Worm (Caenorhabditis elegans) whole organism, midembryonic: ENCODE results near the gene srg-11.

Experiments
- T22C8.4 ChIP-seq: fragments of 200-800 bp; sonication (Bioruptor generic); IDR thresholded peaks from 2 replicates; pipeline ENCODE4 v1.3.6; 2022; ENCODE audit warnings: missing genetic modification characterization, missing compliant biosample characterization
- cog-1 ChIP-seq: sonication (generic microtip); optimal IDR thresholded peaks from 2 replicates; lab custom pipeline; 2016; ENCODE audit warnings: missing genetic modification characterization, missing compliant biosample characterization
- flt-1 ChIP-seq: fragments of 200-800 bp; sonication (Bioruptor generic); IDR thresholded peaks from 2 replicates; pipeline ENCODE4 v1.3.6; 2022; ENCODE audit warnings: missing genetic modification characterization, missing compliant biosample characterization
- klf-2 ChIP-seq: fragments of 200-800 bp; sonication (Bioruptor generic); conservative IDR thresholded peaks from 2 replicates; pipeline ENCODE4 v1.3.6; 2022; ENCODE audit warnings: missing genetic modification reagents, missing genetic modification characterization, missing compliant biosample characterization
- med-1 ChIP-seq: sonication (generic microtip); optimal IDR thresholded peaks from 2 replicates; lab custom pipeline; 2017; ENCODE audit warnings: missing genetic modification characterization, mild to moderate bottlenecking, missing compliant biosample characterization, antibody characterized with exemption, missing genetic modification reagents; ENCODE audit not compliant: insufficient read depth
- ref-1 ChIP-seq: fragments of 200-800 bp; sonication (Bioruptor generic); conservative IDR thresholded peaks from 2 replicates; pipeline ENCODE4 v1.3.6; 2022; ENCODE audit warnings: missing genetic modification reagents, missing genetic modification characterization, missing compliant biosample characterization
- tab-1 ChIP-seq: fragments of 200-800 bp; sonication (Bioruptor generic); IDR thresholded peaks from 2 replicates; pipeline ENCODE4 v1.3.6; 2022; ENCODE audit warnings: missing genetic modification characterization, missing compliant biosample characterization
- ztf-23 ChIP-seq: fragments of 200-800 bp; sonication (Bioruptor generic); IDR thresholded peaks from 2 replicates; pipeline ENCODE4 v1.3.6; 2022; ENCODE audit warnings: missing genetic modification reagents, missing genetic modification characterization, missing compliant biosample characterization
- ztf-29 ChIP-seq: fragments of 200-800 bp; sonication (Bioruptor generic); IDR thresholded peaks from 2 replicates; pipeline ENCODE4 v1.3.6; 2022; ENCODE audit warnings: missing genetic modification reagents, missing genetic modification characterization, missing compliant biosample characterization

Gene srg-11

DNA sequence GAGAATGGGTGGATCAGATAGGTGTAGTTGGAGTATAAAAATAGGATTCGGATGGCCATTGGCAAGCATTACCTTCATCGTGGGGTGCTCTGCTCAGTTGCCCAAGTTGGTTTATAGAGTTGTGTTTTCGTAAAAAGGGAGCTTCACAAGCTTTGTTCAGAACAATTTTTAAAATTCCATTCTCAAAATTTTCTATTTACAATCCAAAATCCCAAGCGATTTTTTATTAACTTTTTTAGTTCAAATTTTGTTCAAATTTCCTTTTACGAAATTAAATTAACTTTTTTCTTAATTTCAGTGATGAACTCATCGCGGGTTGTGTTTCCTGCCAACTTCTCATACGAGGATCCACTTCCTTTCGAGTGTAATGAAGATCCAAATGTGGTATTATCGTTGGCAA, 2.3 kb upstream of the srg-11 start, which contains the start of gene srg-10:
Gene srg-10 (plus strand): TSS at position 301 of the 400 bp plus-strand sequence.
- TF ChIP-seq tab-1 (GFP tag; lab: Robert Waterston, UW) (no peak), flt-1 (GFP tag; lab: Robert Waterston, UW) (no peak), cog-1 (tag; lab: Kevin White, UChicago) (no peak), ztf-23 (GFP tag; lab: Robert Waterston, UW) (no peak), klf-2 (GFP tag; lab: Robert Waterston, UW) (no peak), ztf-29 (GFP tag; lab: Robert Waterston, UW) (no peak), med-1 (no peak), T22C8.4 (GFP tag; lab: Robert Waterston, UW) (no peak), ref-1 (no peak)

DNA sequence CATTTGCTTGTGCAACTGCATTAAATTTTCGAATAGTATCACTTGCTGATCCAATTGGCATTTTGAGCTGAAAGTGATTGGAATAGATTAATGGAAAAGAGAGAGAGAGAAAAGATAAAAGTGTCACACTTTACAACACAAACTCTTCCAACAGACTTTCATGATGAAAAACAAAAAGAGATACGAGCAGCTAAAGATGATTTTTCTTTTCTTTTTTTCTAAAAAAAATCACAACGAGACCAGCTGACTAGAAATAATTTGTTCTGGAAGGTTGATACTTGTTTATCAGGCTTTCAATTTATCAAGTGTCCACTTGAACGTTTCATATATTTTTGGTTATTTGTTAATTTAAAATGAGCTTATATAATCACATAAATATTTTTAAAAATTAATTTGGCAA, 7.3 kb downstream of the srg-11 start:
- TF ChIP-seq ref-1: no peak
- TF ChIP-seq klf-2 (GFP tag; lab: Robert Waterston, UW): no peak
- TF ChIP-seq T22C8.4 (GFP tag; lab: Robert Waterston, UW): no peak
- TF ChIP-seq tab-1 (GFP tag; lab: Robert Waterston, UW): no peak
- TF ChIP-seq cog-1 (tag; lab: Kevin White, UChicago): no peak
- no peak for TF ChIP-seq ztf-23 (GFP tag; lab: Robert Waterston, UW)
- no peak for TF ChIP-seq ztf-29 (GFP tag; lab: Robert Waterston, UW)
- TF ChIP-seq med-1: no peak
- TF ChIP-seq flt-1 (GFP tag; lab: Robert Waterston, UW): no peak

DNA sequence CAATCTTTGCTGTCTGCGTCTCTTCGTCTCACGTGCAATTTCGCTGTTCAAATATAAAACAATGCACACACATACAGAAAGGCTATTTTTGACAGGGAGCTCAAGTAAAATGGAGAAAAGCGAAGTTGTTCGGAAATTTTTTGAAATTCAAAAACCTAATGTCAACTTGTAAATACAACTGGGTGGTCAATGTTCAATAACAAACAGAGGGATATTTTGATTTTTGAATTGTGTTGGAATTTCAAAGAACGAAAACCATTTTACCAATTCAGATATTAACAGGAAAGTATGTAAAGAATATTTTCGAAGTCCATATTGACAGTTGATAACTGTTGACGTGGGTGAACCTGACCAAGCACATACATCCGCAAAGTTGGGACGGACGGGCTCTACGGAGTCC, 8.5 kb downstream of the srg-11 start, which contains the start of gene tag-243:
Gene tag-243 (minus strand): TSS at position 101 of the 400 bp plus-strand sequence.
- TF ChIP-seq ztf-23 (GFP tag; lab: Robert Waterston, UW): no peak
- no peak for TF ChIP-seq ztf-29 (GFP tag; lab: Robert Waterston, UW)
- TF ChIP-seq T22C8.4 (GFP tag; lab: Robert Waterston, UW): no peak
- 0 out of 2 replicates have a peak, but pooled peaks have one; percentile 24 for TF ChIP-seq klf-2 (GFP tag; lab: Robert Waterston, UW)
- no peak for TF ChIP-seq med-1

DNA sequence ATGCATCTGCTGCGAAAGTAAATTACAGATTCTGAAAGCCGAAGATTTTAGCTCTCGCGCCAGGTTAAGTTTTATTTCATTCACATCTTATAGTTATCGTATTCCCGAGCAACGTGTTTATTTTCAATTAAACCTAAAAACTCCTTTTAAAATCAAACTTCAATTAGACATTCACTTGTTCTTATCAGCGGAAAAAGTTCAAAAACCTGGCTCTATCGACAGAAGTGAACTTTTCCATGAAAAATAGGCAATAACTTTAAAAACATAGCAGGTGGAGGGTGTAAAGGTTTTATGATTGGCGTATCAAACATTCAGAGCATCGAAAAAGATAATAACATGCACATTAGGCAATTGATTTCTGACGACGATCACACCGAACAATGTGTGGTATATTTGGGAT, 9.2 kb downstream of the srg-11 start, which contains the start of gene ppat-1:
Gene ppat-1 (plus strand): TSS at position 316 of the 400 bp plus-strand sequence.
- TF ChIP-seq ztf-23 (GFP tag; lab: Robert Waterston, UW): no peak
- no peak for TF ChIP-seq tab-1 (GFP tag; lab: Robert Waterston, UW)
- TF ChIP-seq ref-1: no peak

DNA sequence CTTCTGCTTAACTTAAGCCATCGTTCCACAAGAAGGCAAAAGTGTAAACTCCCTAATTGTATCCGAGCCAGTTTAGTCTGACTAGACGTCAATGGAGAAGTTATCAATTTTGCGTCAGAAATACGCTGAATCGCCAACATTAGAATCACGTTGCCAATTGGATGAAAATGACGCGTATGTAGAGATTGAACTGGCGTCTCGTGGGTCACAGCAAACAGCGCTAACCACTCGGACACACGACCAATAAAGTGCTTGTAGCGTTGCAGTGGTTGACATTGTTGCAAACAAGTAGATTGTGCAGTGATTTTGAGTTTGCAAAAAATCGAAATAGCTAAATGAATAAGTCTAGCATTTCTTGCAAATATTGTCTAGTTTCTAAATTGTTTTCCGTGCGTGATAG, 9.8 kb downstream of the srg-11 start:
- peak; percentile 33 for TF ChIP-seq med-1
- peak; percentile 89 for TF ChIP-seq ztf-23 (GFP tag; lab: Robert Waterston, UW)
- peak; percentile 55 for TF ChIP-seq cog-1 (tag; lab: Kevin White, UChicago)
- peak; percentile 81 for TF ChIP-seq T22C8.4 (GFP tag; lab: Robert Waterston, UW)
- TF ChIP-seq ref-1: peak; percentile 73
- peak; percentile 91 for TF ChIP-seq flt-1 (GFP tag; lab: Robert Waterston, UW)
- peak; percentile 93 for TF ChIP-seq tab-1 (GFP tag; lab: Robert Waterston, UW)
- peak; percentile 78; the same call in 1 of the 2 replicates for TF ChIP-seq ztf-29 (GFP tag; lab: Robert Waterston, UW)
- TF ChIP-seq klf-2 (GFP tag; lab: Robert Waterston, UW): 0 out of 2 replicates have a peak, but pooled peaks have one; percentile 53

DNA sequence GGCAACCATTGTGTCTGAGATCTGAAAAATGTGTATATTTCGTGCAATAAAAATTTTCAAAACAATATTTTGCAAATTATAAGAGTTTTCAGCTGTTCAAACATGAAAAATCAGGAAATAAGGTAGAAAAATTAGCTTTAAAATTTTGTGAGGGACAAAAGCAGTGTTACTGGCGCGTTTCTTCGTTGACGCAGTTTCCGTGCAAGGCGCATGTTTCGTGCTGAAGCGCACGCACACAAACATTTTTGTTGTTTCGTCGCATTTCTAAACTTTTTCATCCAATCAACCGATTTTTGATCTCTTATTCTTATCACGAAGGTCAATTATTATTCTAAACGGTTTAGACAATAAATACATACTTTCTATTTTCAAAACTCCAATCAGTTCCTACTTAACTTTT, 13.5 kb downstream of the srg-11 start, which contains the start of gene nifk-1:
Gene nifk-1 (minus strand): TSS at position 27 of the 400 bp plus-strand sequence.
- TF ChIP-seq ztf-29 (GFP tag; lab: Robert Waterston, UW) (no peak), tab-1 (GFP tag; lab: Robert Waterston, UW) (no peak), ztf-23 (GFP tag; lab: Robert Waterston, UW) (peak; percentile 50; the same call in 1 of the 2 replicates), ref-1 (no peak), med-1 (no peak)

DNA sequence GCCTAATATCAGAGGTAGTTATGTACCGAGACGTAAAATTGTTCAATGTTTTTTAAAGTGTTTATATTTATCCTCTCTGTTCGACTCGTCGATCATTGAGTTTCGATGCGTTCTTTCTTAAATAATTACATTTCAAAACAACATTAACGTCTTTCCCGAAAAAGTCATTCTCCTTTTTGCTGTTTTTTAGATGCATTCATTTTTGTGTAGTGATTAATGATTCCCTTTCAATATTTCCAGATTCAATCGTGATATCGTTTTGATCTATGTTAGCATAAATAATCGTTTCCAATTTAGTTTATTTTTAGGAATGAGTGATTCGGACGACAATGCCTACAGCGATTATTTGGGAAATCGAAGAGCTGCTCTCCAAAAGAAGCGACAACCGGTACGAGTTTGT, 13.9 kb downstream of the srg-11 start, which contains the start of gene T04A8.8:
Gene T04A8.8 (plus strand): TSS at position 301 of the 400 bp plus-strand sequence.
- TF ChIP-seq tab-1 (GFP tag; lab: Robert Waterston, UW) (no peak), cog-1 (tag; lab: Kevin White, UChicago) (no peak), flt-1 (GFP tag; lab: Robert Waterston, UW) (no peak), ztf-29 (GFP tag; lab: Robert Waterston, UW) (no peak), klf-2 (GFP tag; lab: Robert Waterston, UW) (no peak), med-1 (no peak)

DNA sequence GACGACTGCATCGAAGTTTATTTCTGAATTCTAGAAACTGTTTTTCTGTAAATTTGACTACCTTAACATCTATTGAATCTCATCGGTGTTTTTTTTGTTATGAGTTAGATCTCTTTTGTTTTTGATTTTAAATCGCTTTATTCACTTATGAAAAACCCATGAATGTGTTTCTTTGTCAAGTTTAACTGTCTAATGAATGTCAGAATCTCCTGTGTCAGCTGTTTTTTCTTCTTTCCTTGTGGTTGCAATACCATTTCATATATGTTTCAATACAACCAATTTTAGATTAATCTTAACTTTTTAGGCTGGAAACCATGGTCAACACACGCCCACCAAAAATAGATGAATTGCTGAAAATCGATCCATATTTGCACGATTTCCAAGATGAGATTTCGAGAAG, 15.2 kb downstream of the srg-11 start, which contains the start of gene T04A8.7:
Gene T04A8.7 (plus strand): TSS at position 301 of the 400 bp plus-strand sequence.
- TF ChIP-seq tab-1 (GFP tag; lab: Robert Waterston, UW): no peak
- no peak for TF ChIP-seq cog-1 (tag; lab: Kevin White, UChicago)
- TF ChIP-seq flt-1 (GFP tag; lab: Robert Waterston, UW): no peak
- no peak for TF ChIP-seq ref-1

DNA sequence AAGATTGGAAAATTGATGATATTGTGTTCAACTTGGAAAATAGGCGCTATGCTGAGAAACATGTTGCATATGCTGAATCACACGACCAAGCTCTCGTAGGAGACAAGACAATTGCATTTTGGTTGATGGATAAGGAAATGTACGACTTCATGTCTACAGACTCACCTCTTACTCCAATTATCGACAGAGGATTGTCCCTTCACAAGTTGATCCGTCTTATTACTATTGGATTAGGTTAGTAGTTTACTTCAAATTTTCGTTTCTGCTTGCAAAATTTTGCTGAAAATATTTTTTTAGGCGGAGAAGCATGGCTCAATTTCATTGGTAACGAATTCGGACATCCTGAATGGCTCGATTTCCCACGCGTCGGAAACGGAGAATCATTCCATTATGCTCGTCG, 17.1 kb downstream of the srg-11 start:
- TF ChIP-seq klf-2 (GFP tag; lab: Robert Waterston, UW) (no peak), T22C8.4 (GFP tag; lab: Robert Waterston, UW) (no peak), ztf-23 (GFP tag; lab: Robert Waterston, UW) (no peak), flt-1 (GFP tag; lab: Robert Waterston, UW) (no peak), ztf-29 (GFP tag; lab: Robert Waterston, UW) (no peak), ref-1 (no peak), tab-1 (GFP tag; lab: Robert Waterston, UW) (no peak), cog-1 (tag; lab: Kevin White, UChicago) (no peak), med-1 (no peak)

DNA sequence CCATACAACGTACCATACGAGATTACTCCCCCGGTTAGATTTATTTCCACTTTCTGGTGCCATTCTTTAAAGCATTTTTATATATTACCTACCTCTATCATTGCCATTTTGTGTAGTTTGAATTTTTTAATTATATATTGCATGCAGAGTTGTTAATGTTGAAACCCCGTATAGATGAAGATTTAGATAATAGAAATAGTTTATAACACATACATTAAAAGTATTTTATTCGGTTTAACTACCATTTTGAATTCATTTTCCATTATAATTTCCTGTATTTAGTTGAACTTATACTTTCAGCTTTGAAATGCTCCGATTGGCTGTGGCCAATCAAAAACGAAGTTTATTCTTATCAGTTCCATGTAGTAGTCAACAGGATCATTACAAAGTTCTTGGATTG, 18.0 kb downstream of the srg-11 start, which contains the start of gene dnj-18:
Gene dnj-18 (plus strand): TSS at position 301 of the 400 bp plus-strand sequence.
- TF ChIP-seq T22C8.4 (GFP tag; lab: Robert Waterston, UW) (no peak), tab-1 (GFP tag; lab: Robert Waterston, UW) (no peak), med-1 (no peak), cog-1 (tag; lab: Kevin White, UChicago) (no peak), klf-2 (GFP tag; lab: Robert Waterston, UW) (no peak), ztf-29 (GFP tag; lab: Robert Waterston, UW) (no peak), ref-1 (no peak), flt-1 (GFP tag; lab: Robert Waterston, UW) (no peak), ztf-23 (GFP tag; lab: Robert Waterston, UW) (no peak)
